Worm (Caenorhabditis elegans): ENCODE results near the gene srd-58.

ce11 chrII:7228646-7229200 is 23.9 kb upstream of the srd-58 start, which contains the start of gene F32A5.4:
- TF ChIP-seq egl-18 (GFP tag; IDR thresholded peaks at IDR 0.05) (no peak), sea-2 (GFP tag; IDR thresholded peaks at IDR 0.05) (no peak), B0336.3 (GFP tag; IDR thresholded peaks at IDR 0.05) (no peak), nfyb-1 (GFP tag; IDR thresholded peaks at IDR 0.05) (no peak), C17E4.6 (GFP tag; IDR thresholded peaks at IDR 0.05) (no peak), zim-3 (tag; optimal IDR thresholded peaks at IDR 0.05) (no peak), ama-1 (optimal IDR thresholded peaks at IDR 0.05) (peak; percentile 62), ama-1 (GFP tag; optimal IDR thresholded peaks at IDR 0.05) (no peak), nhr-90 (tag; optimal IDR thresholded peaks at IDR 0.05) (no peak), hmg-20 (GFP tag; IDR thresholded peaks at IDR 0.05) (no peak), F55B11.4 (tag; optimal IDR thresholded peaks at IDR 0.05; ENCODE audit: borderline replicate concordance, insufficient read depth) (no peak), dpl-1 (GFP tag; optimal IDR thresholded peaks at IDR 0.05) (no peak), mel-28 (tag; optimal IDR thresholded peaks at IDR 0.05; ENCODE audit: borderline replicate concordance) (no peak), rpc-1 (optimal IDR thresholded peaks at IDR 0.05) (no peak), rpc-1 (tag; optimal IDR thresholded peaks at IDR 0.05) (no peak), tbp1 (GFP tag; optimal IDR thresholded peaks at IDR 0.05) (no peak)
